Fruit fly (Drosophila melanogaster): Measurements from ENCODE around the gene CG46281.

dm6 chr3R:13078263-13078662, 48.2 kb upstream of the CG46281 start:
- no peak for TF ChIP-seq Jra (GFP tag; optimal IDR thresholded peaks at IDR 0.05)
- TF ChIP-seq GATAd (GFP tag; optimal IDR thresholded peaks at IDR 0.05) = no peak
- TF ChIP-seq lola (GFP tag; optimal IDR thresholded peaks at IDR 0.05) = no peak
- no peak for TF ChIP-seq dmrt93B (GFP tag; optimal IDR thresholded peaks at IDR 0.05)
- TF ChIP-seq sage (GFP tag; optimal IDR thresholded peaks at IDR 0.05) = no peak
- TF ChIP-seq pan (optimal IDR thresholded peaks at IDR 0.05) = no peak
- TF ChIP-seq Dif (GFP tag; optimal IDR thresholded peaks at IDR 0.05; ENCODE audit: partially characterized antibody) = no peak
- TF ChIP-seq sv (GFP tag; optimal IDR thresholded peaks at IDR 0.05) = no peak
- TF ChIP-seq Abd-B (GFP tag; optimal IDR thresholded peaks at IDR 0.05) = no peak

Measured in whole organism, wandering third instar larva.